Worm (Caenorhabditis elegans) whole organism, L2 larva: Measurements from ENCODE around the gene C05C12.4.

Experiments
- F13H6.1 ChIP-seq: sonication (generic microtip); optimal IDR thresholded peaks from 2 replicates; lab custom pipeline; 2016; ENCODE audit warnings: missing genetic modification characterization, missing compliant biosample characterization
- ZK546.5 ChIP-seq: sonication (generic microtip); optimal IDR thresholded peaks from 2 replicates; lab custom pipeline; 2017; ENCODE audit warnings: missing biosample characterization, missing genetic modification characterization
- alr-1 ChIP-seq: fragments of 150-350 bp; optimal IDR thresholded peaks from 2 replicates; lab custom pipeline; 2014; ENCODE audit warnings: missing biosample characterization, missing genetic modification characterization
- aly-2 ChIP-seq: fragments of 150-350 bp; optimal IDR thresholded peaks from 2 replicates; lab custom pipeline; 2014; ENCODE audit warnings: missing biosample characterization, missing genetic modification characterization
- ama-1 ChIP-seq: fragments of 150-350 bp; optimal IDR thresholded peaks from 2 replicates; lab custom pipeline; 2018; ENCODE audit warnings: inconsistent platforms
- blmp-1 ChIP-seq: sonication (generic microtip); optimal IDR thresholded peaks from 2 replicates; lab custom pipeline; 2017; ENCODE audit warnings: missing genetic modification characterization, mild to moderate bottlenecking, missing compliant biosample characterization, antibody characterized with exemption, moderate library complexity; ENCODE audit not compliant: insufficient read depth
- ceh-16 ChIP-seq: fragments of 150-350 bp; optimal IDR thresholded peaks from 2 replicates; lab custom pipeline; 2014; ENCODE audit warnings: missing biosample characterization, missing genetic modification characterization
- ceh-82 ChIP-seq: fragments of 150-350 bp; optimal IDR thresholded peaks from 2 replicates; lab custom pipeline; 2014; ENCODE audit warnings: missing biosample characterization, missing genetic modification characterization
- crh-2 ChIP-seq: sonication (generic microtip); optimal IDR thresholded peaks from 2 replicates; lab custom pipeline; 2017; ENCODE audit warnings: missing biosample characterization, missing genetic modification characterization
- dmd-4 ChIP-seq: sonication (generic microtip); optimal IDR thresholded peaks from 2 replicates; lab custom pipeline; 2017; ENCODE audit warnings: missing biosample characterization, missing genetic modification characterization
- egl-27 ChIP-seq: sonication (generic microtip); optimal IDR thresholded peaks from 3 replicates; lab custom pipeline; 2017; ENCODE audit warnings: missing biosample characterization, missing genetic modification reagents, missing genetic modification characterization
- fos-1 ChIP-seq: fragments of 150-350 bp; optimal IDR thresholded peaks from 2 replicates; lab custom pipeline; 2014; ENCODE audit warnings: missing biosample characterization, missing genetic modification characterization
- gmeb-1 ChIP-seq: fragments of 150-350 bp; optimal IDR thresholded peaks from 2 replicates; lab custom pipeline; 2014; ENCODE audit warnings: missing biosample characterization, missing genetic modification characterization
- lin-11 ChIP-seq: fragments of 150-350 bp; sonication (generic microtip); optimal IDR thresholded peaks from 2 replicates; lab custom pipeline; 2014; ENCODE audit warnings: missing biosample characterization, missing genetic modification characterization, inconsistent platforms, mixed read lengths
- lin-13 ChIP-seq: fragments of 150-350 bp; optimal IDR thresholded peaks from 2 replicates; lab custom pipeline; 2014; ENCODE audit warnings: missing biosample characterization, missing genetic modification reagents, missing genetic modification characterization
- lsy-2 ChIP-seq, 2 experiments: fragments of 150-350 bp in 1 of 2; sonication (generic microtip) in 1 of 2; optimal IDR thresholded peaks; 2 replicates each; lab custom pipeline; 2014 to 2017; ENCODE audit warnings: missing biosample characterization in 2 of 2, missing genetic modification characterization in 2 of 2
- mdl-1 ChIP-seq, 2 experiments: fragments of 150-350 bp in 1 of 2; sonication (generic microtip) in 1 of 2; optimal IDR thresholded peaks; 2 replicates each; lab custom pipeline; 2017; ENCODE audit warnings: missing biosample characterization in 2 of 2, missing genetic modification characterization in 2 of 2
- nhr-10 ChIP-seq: sonication (generic microtip); optimal IDR thresholded peaks from 2 replicates; lab custom pipeline; 2017; ENCODE audit warnings: missing biosample characterization, missing genetic modification characterization
- nhr-11 ChIP-seq: fragments of 150-350 bp; optimal IDR thresholded peaks from 2 replicates; lab custom pipeline; 2014; ENCODE audit warnings: missing biosample characterization, missing genetic modification characterization
- nhr-12 ChIP-seq: fragments of 150-350 bp; optimal IDR thresholded peaks from 2 replicates; lab custom pipeline; 2014; ENCODE audit warnings: missing biosample characterization, missing genetic modification characterization
- nhr-21 ChIP-seq: fragments of 150-350 bp; optimal IDR thresholded peaks from 2 replicates; lab custom pipeline; 2014; ENCODE audit warnings: missing biosample characterization, missing genetic modification characterization
- nhr-23 ChIP-seq: fragments of 150-350 bp; optimal IDR thresholded peaks from 2 replicates; lab custom pipeline; 2014; ENCODE audit warnings: missing biosample characterization, missing genetic modification reagents, missing genetic modification characterization
- nhr-237 ChIP-seq: fragments of 150-350 bp; optimal IDR thresholded peaks from 2 replicates; lab custom pipeline; 2014; ENCODE audit warnings: missing biosample characterization, missing genetic modification characterization
- nhr-25 ChIP-seq: fragments of 150-350 bp; sonication (generic microtip); optimal IDR thresholded peaks from 3 replicates; lab custom pipeline; 2014; ENCODE audit warnings: missing biosample characterization, missing genetic modification characterization
- nhr-77 ChIP-seq: fragments of 150-350 bp; optimal IDR thresholded peaks from 2 replicates; lab custom pipeline; 2014; ENCODE audit warnings: missing biosample characterization, missing genetic modification characterization
- peb-1 ChIP-seq: fragments of 150-350 bp; optimal IDR thresholded peaks from 2 replicates; lab custom pipeline; 2014; ENCODE audit warnings: missing biosample characterization, missing genetic modification characterization
- skn-1 ChIP-seq: sonication (generic microtip); optimal IDR thresholded peaks from 2 replicates; lab custom pipeline; 2017; ENCODE audit warnings: missing biosample characterization, missing genetic modification characterization
- sma-3 ChIP-seq: sonication (generic microtip); optimal IDR thresholded peaks from 2 replicates; lab custom pipeline; 2016; ENCODE audit warnings: missing genetic modification reagents, missing genetic modification characterization, missing compliant biosample characterization
- sma-9 ChIP-seq, 2 experiments: fragments of 150-350 bp in 1 of 2; sonication (generic microtip) in 1 of 2; optimal IDR thresholded peaks; 2 replicates each; lab custom pipeline; 2014 to 2016; ENCODE audit warnings: missing genetic modification characterization in 2 of 2, mild to moderate bottlenecking in 1 of 2, missing biosample characterization in 1 of 2, missing compliant biosample characterization in 1 of 2, missing genetic modification reagents in 1 of 2, moderate library complexity in 1 of 2
- snpc-4 ChIP-seq: fragments of 150-350 bp; optimal IDR thresholded peaks from 2 replicates; lab custom pipeline; 2014; ENCODE audit warnings: missing biosample characterization, missing genetic modification characterization
- unc-39 ChIP-seq: fragments of 150-350 bp; optimal IDR thresholded peaks from 2 replicates; lab custom pipeline; 2014; ENCODE audit warnings: missing biosample characterization, missing genetic modification characterization
- unc-55 ChIP-seq: fragments of 150-350 bp; sonication (generic microtip); optimal IDR thresholded peaks from 3 replicates; lab custom pipeline; 2014; ENCODE audit warnings: missing biosample characterization, missing genetic modification reagents, missing genetic modification characterization
- unc-62 ChIP-seq: fragments of 150-350 bp; optimal IDR thresholded peaks from 2 replicates; lab custom pipeline; 2014; ENCODE audit warnings: missing biosample characterization, missing genetic modification reagents, missing genetic modification characterization
- zag-1 ChIP-seq: fragments of 150-350 bp; optimal IDR thresholded peaks from 2 replicates; lab custom pipeline; 2014; ENCODE audit warnings: missing biosample characterization, missing genetic modification characterization
- ztf-1 ChIP-seq: fragments of 200-800 bp; sonication (Bioruptor generic); conservative IDR thresholded peaks from 2 replicates; pipeline ENCODE4 v1.3.6; 2022; ENCODE audit warnings: missing genetic modification characterization, missing compliant biosample characterization
- ztf-11 ChIP-seq: sonication (generic microtip); optimal IDR thresholded peaks from 2 replicates; lab custom pipeline; 2017; ENCODE audit warnings: missing biosample characterization, missing genetic modification characterization
- ztf-4 ChIP-seq: fragments of 150-350 bp; optimal IDR thresholded peaks from 2 replicates; lab custom pipeline; 2014; ENCODE audit warnings: missing biosample characterization, missing genetic modification characterization

Gene C05C12.4

DNA sequence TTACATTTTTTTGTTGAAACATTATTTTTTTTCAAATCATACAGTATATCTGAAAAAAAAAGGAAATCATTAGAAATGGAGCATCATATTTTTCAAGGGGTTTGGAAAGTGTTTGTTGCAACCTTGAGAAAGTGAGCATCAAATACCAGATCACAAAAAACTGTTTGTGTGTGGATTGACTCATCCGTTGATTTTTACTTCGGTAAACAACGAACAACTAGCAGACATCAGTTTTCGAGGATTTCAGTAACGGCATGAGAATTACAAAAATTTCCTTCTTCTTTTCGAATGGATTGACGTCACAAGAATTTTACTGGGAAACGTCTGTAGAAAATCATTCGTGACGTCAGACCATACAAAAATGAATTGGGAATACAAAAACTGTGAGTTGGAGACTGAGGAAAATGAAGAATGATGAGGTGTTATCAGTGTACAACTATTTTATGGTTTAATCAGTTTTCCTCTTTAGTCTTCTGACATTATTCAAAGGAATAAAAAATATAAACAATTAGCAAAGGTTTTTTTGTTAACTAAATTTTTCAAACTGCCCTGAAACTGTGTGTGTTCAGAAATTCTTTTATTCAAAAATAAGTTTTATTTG is at the start of gene C05C12.4:
TSS of gene C05C12.4 (minus strand) at position 51 of the 601 bp plus-strand sequence.
- TF ChIP-seq fos-1 (tag; lab: Kevin White, UChicago): peak; percentile 76
- no peak for TF ChIP-seq blmp-1

DNA sequence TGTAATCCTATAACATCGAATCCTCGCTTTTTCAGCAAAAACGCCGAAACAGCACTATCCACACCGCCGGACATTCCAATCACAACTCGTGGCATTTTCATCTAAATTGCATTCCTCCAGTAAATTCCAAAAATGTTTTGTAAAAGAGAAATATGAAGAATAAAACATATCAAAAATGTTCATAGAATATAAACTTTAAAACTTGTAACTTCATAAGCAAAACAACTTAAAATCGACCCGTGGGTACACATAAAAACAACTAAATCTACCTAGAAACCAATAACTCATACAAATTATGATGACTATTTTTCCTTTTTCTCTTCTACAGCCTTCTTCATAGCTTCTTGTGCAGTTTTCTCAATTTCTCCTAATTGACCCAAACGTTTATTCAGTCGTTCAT is 48.9 kb upstream of the C05C12.4 start, which contains the start of gene mttu-1:
TSS of gene mttu-1 (minus strand) at position 101 of the 400 bp plus-strand sequence.
- TF ChIP-seq aly-2 (no peak), nhr-23 (tag; lab: Kevin White, UChicago) (no peak), mdl-1 (tag; optimal IDR thresholded peaks at IDR 0.05; lab: Kevin White, UChicago) (no peak), ama-1 (lab: Kevin White, UChicago) (no peak), sma-9 (GFP tag; optimal IDR thresholded peaks at IDR 0.05; lab: Kevin White, UChicago) (no peak), sma-9 (tag; optimal IDR thresholded peaks at IDR 0.05; lab: Kevin White, UChicago) (no peak), F13H6.1 (tag; lab: Kevin White, UChicago) (no peak), nhr-25 (tag; lab: Kevin White, UChicago) (no peak), nhr-12 (tag; lab: Kevin White, UChicago) (no peak), alr-1 (no peak), sma-3 (GFP tag; lab: Kevin White, UChicago) (no peak), lin-13 (GFP tag; lab: Kevin White, UChicago) (no peak), unc-62 (no peak), nhr-77 (no peak), unc-55 (GFP tag; lab: Kevin White, UChicago) (no peak), ceh-82 (no peak), peb-1 (tag; lab: Kevin White, UChicago) (no peak), ztf-1 (no peak), nhr-21 (tag; lab: Kevin White, UChicago) (no peak)

DNA sequence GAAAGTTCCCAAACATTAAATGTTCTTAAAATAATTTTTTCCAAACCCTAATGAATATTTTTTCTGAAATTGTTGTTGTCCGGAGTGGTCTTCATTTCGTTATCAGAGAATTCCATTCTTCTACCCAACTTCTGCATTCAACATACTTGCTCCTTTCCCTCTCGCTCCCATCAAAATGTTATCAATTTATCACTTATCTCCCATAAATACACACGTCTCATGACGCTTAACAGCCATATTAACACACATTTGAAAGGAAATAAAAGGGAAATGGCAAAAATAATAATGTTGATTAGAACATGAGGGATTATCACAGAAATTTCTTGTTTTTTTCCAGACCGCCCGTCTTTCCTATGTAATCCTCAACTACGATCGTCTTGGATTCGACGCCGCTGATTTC is 41.1 kb upstream of the C05C12.4 start:
- TF ChIP-seq mdl-1 (tag; optimal IDR thresholded peaks at IDR 0.05; lab: Kevin White, UChicago) (no peak), ztf-4 (tag; lab: Kevin White, UChicago) (no peak), zag-1 (tag; lab: Kevin White, UChicago) (no peak), unc-39 (tag; lab: Kevin White, UChicago) (no peak), sma-3 (GFP tag; lab: Kevin White, UChicago) (no peak), lin-11 (tag; lab: Kevin White, UChicago) (no peak), peb-1 (tag; lab: Kevin White, UChicago) (no peak), sma-9 (GFP tag; optimal IDR thresholded peaks at IDR 0.05; lab: Kevin White, UChicago) (peak; percentile 20), sma-9 (tag; optimal IDR thresholded peaks at IDR 0.05; lab: Kevin White, UChicago) (no peak), ceh-16 (no peak), blmp-1 (no peak), nhr-25 (tag; lab: Kevin White, UChicago) (no peak), fos-1 (tag; lab: Kevin White, UChicago) (peak; percentile 98), ztf-11 (tag; lab: Kevin White, UChicago) (no peak), dmd-4 (no peak), crh-2 (tag; lab: Kevin White, UChicago) (peak; percentile 58), snpc-4 (no peak), gmeb-1 (tag; lab: Kevin White, UChicago) (peak; percentile 45), skn-1 (peak; percentile 23), nhr-11 (tag; lab: Kevin White, UChicago) (no peak), ceh-82 (no peak)

DNA sequence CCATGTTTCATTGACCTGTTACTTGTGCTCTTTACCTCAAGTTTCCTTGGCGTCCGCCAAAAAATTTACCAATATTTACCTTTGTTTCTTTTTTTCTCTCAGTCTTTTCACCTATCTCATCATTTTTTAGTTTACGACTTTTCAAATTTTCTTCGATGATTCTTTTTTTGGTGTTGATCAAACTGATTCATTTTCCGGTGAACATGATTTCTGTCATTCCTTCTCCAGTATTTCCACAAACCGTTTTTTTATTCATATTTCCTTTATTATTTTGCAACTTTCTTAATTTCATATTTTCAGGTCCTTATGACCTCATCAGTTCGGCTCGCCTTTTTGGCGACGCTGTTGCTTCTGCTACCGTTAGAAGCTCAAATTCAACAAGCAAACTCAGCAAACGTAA is 39.6 kb upstream of the C05C12.4 start, which contains the start of gene F54D1.6:
TSS of gene F54D1.6 (plus strand) at position 301 of the 400 bp plus-strand sequence.
- TF ChIP-seq crh-2 (tag; lab: Kevin White, UChicago) (no peak), nhr-12 (tag; lab: Kevin White, UChicago) (no peak), egl-27 (tag; lab: Kevin White, UChicago) (no peak), nhr-11 (tag; lab: Kevin White, UChicago) (no peak), nhr-10 (tag; lab: Kevin White, UChicago) (no peak), lsy-2 (tag; optimal IDR thresholded peaks at IDR 0.05; lab: Kevin White, UChicago) (no peak), dmd-4 (no peak), sma-9 (GFP tag; optimal IDR thresholded peaks at IDR 0.05; lab: Kevin White, UChicago) (no peak), sma-9 (tag; optimal IDR thresholded peaks at IDR 0.05; lab: Kevin White, UChicago) (no peak), ztf-1 (no peak), nhr-21 (tag; lab: Kevin White, UChicago) (no peak), nhr-237 (tag; lab: Kevin White, UChicago) (no peak), zag-1 (tag; lab: Kevin White, UChicago) (no peak), ceh-16 (no peak), ztf-4 (tag; lab: Kevin White, UChicago) (no peak), ceh-82 (no peak), ZK546.5 (tag; lab: Kevin White, UChicago) (no peak), unc-39 (tag; lab: Kevin White, UChicago) (no peak), lin-13 (GFP tag; lab: Kevin White, UChicago) (no peak)
